Worm (Caenorhabditis elegans): Measurements from ENCODE around the gene K09C4.10.

The K09C4.10 gene

DNA sequence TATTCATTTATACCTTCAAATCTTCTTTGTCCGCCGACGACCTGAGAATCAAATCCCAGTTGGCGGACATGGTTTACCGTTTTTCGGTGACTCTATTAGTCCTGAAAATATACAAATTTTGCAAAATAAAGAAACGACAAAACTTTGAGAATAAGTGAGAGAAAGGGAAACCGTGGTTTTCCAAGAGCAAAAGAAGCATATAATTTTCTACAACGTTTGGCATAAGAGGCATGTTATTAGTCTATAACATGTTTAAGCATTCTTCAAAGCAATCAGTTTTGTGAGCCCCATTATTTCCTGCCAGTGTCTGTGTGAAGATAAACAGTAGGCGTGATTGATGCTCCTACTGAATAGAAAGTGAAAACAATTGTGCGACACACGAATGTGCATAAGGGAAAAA, at the start of gene K09C4.10:
K09C4.10 (minus strand) TSS at position 101 of the 400 bp plus-strand sequence.
- TF ChIP-seq snpc-4 (tag; optimal IDR thresholded peaks at IDR 0.05), result no peak
- TF ChIP-seq madf-5 (GFP tag; IDR thresholded peaks at IDR 0.05), result no peak
- TF ChIP-seq hlh-30 (tag; optimal IDR thresholded peaks at IDR 0.05; ENCODE audit: insufficient read depth), result no peak
- no peak for TF ChIP-seq dve-1 (tag; optimal IDR thresholded peaks at IDR 0.05; ENCODE audit: insufficient read depth)
- TF ChIP-seq lsy-2 (tag; optimal IDR thresholded peaks at IDR 0.05), result no peak
- TF ChIP-seq tag-97 (GFP tag; IDR thresholded peaks at IDR 0.05), result no peak
- TF ChIP-seq mdl-1 (tag; optimal IDR thresholded peaks at IDR 0.05), result no peak
- no peak for TF ChIP-seq duxl-1 (tag; optimal IDR thresholded peaks at IDR 0.05; ENCODE audit: poor library complexity)
- TF ChIP-seq ZK546.5 (tag; optimal IDR thresholded peaks at IDR 0.05), result no peak

DNA sequence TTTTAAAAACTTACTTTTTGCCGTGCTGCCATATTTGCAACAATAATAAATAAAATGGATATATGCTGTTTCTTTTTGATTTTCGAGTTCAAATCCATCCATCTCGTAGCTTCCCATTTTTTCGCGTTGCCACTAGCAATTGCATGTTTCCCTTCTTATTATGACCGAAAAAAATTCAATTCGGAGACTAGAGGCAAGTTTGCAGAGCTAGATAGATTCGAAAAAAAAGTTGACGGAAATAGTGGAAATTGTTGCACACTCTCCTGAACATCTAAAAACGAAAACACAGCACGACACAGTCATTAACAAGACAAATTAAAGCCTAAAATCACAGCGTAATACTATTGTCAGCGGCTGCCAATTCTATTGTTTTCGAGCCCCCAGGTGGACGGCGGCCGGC, 46.1 kb upstream of the K09C4.10 start, which contains the start of gene F11D5.6:
F11D5.6 (minus strand) TSS at position 101 of the 400 bp plus-strand sequence.
- TF ChIP-seq saeg-2 (GFP tag; IDR thresholded peaks at IDR 0.05), result no peak
- no peak for TF ChIP-seq lin-1 (GFP tag; IDR thresholded peaks at IDR 0.05)
- TF ChIP-seq nhr-42 (GFP tag; IDR thresholded peaks at IDR 0.05), result no peak
- no peak for TF ChIP-seq lin-38 (GFP tag; IDR thresholded peaks at IDR 0.05)
- TF ChIP-seq ceh-32 (tag; optimal IDR thresholded peaks at IDR 0.05; ENCODE audit: poor library complexity), result no peak
- no peak for TF ChIP-seq egl-43 (GFP tag; IDR thresholded peaks at IDR 0.05)
- TF ChIP-seq dmd-8 (GFP tag; IDR thresholded peaks at IDR 0.05), result no peak
- TF ChIP-seq nhr-10 (tag; optimal IDR thresholded peaks at IDR 0.05), result no peak
- TF ChIP-seq T20F7.1 (GFP tag; optimal IDR thresholded peaks at IDR 0.05), result no peak
- no peak for TF ChIP-seq T26A8.4 (GFP tag; IDR thresholded peaks at IDR 0.05)
- TF ChIP-seq hif-1 (tag; optimal IDR thresholded peaks at IDR 0.05), result no peak
- TF ChIP-seq dmd-6 (GFP tag; IDR thresholded peaks at IDR 0.05), result no peak
- no peak for TF ChIP-seq hlh-30 (tag; optimal IDR thresholded peaks at IDR 0.05; ENCODE audit: insufficient read depth)
- no peak for TF ChIP-seq madf-5 (GFP tag; IDR thresholded peaks at IDR 0.05)
- no peak for TF ChIP-seq daf-19 (GFP tag; conservative IDR thresholded peaks at IDR 0.05)
- no peak for TF ChIP-seq daf-16 (GFP tag; optimal IDR thresholded peaks at IDR 0.05)
- no peak for TF ChIP-seq daf-16 (tag; optimal IDR thresholded peaks at IDR 0.05)
- TF ChIP-seq mep-1 (tag; optimal IDR thresholded peaks at IDR 0.05), result no peak
- no peak for TF ChIP-seq zip-11 (GFP tag; IDR thresholded peaks at IDR 0.05)
- no peak for TF ChIP-seq nhr-28 (tag; optimal IDR thresholded peaks at IDR 0.05)
- no peak for TF ChIP-seq zip-2 (tag; optimal IDR thresholded peaks at IDR 0.05)

DNA sequence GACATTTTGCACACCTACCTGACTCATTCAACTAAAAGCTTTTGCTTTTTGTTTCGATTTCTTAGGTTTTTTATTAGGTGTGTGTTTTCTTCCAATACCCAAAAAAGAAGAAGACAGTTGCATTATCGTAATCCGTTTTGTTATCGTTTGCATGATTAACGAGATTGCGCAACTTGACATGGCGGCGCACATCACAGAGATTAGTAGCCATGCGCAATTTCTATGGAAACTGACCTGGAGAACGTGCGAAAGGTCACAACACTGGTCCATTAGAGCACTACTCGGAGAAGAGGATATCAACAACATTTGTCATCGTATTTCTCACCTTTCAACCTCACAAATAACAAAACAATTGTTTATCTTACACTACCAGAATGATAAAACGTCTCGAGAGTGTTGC, 36.8 kb upstream of the K09C4.10 start:
- TF ChIP-seq mep-1 (tag; optimal IDR thresholded peaks at IDR 0.05) (no peak), aha-1 (tag) (peak; percentile 43)

DNA sequence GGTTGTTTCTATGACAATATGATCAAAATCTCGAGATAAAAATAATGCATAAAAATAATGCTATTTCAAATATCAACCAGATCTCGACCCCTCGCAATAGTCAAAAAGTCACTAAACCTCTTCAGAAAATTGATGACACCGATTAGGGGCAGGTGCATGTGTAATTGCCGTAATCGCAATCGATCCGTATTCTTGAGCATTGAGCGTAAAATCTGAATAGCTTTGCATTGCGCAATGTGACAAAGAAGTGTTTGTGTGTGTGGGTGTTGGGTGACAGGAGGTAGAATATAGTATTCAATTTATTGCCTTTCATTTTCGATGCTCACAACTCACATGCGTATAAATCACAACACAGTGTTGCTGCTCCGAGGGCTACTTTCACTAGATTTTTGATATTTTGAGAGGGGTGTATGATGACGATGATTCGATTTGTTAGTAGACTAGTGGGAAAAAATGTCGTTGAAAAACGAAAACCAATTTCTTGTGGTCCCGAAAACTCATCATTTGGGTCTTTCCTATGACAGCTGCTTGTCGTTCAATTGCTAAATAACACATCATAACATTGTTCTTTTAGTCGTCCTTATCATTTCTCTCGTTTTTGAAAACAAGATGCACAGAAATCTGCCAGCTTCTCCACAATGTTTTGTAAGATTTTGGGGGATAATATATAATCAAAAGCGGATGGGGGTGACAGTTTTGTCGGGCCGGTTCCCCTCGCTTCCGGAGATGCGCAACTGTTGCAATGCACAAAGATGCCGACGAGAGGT, 36.0 kb upstream of the K09C4.10 start:
- no peak for TF ChIP-seq zag-1 (tag; optimal IDR thresholded peaks at IDR 0.05)
- no peak for TF ChIP-seq php-3 (GFP tag; IDR thresholded peaks at IDR 0.05)
- peak in 1 of 2 experiments; percentile 63 for TF ChIP-seq daf-16 (GFP tag; optimal IDR thresholded peaks at IDR 0.05)
- no peak for TF ChIP-seq daf-16 (tag; optimal IDR thresholded peaks at IDR 0.05)

DNA sequence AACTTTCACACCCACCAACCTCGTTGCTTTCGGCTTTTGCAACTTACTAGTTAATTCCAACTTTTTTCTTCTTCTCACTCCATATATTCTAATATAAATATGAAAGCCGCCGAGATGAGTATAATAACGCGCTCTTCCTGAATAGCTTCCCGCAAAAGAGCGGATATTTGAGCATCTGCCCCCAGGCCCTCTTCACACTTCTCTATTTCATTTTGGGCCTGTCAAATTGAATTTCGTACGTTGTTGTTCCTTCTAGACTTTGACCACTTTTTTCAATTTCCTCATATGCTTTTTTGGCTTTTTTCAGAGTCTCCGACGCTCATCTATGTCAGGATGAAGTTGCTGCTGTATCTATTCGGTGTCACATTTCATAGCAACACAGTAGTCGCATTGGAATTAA, 35.0 kb upstream of the K09C4.10 start, which contains the start of gene ddr-2:
ddr-2 (plus strand) TSS at position 301 of the 400 bp plus-strand sequence.
- TF ChIP-seq lin-38 (GFP tag; IDR thresholded peaks at IDR 0.05) (no peak), pha-4 (GFP tag; IDR thresholded peaks at IDR 0.05) (no peak), pha-4 (tag; optimal IDR thresholded peaks at IDR 0.05) (no peak)

All from whole organism, L4 larva.